Fruit fly (Drosophila melanogaster): ENCODE measurements around the gene Nipsnap.
A peak's percentile ranks its signal among the peaks of the same experiment; 100 is the strongest.

Nipsnap gene

DNA sequence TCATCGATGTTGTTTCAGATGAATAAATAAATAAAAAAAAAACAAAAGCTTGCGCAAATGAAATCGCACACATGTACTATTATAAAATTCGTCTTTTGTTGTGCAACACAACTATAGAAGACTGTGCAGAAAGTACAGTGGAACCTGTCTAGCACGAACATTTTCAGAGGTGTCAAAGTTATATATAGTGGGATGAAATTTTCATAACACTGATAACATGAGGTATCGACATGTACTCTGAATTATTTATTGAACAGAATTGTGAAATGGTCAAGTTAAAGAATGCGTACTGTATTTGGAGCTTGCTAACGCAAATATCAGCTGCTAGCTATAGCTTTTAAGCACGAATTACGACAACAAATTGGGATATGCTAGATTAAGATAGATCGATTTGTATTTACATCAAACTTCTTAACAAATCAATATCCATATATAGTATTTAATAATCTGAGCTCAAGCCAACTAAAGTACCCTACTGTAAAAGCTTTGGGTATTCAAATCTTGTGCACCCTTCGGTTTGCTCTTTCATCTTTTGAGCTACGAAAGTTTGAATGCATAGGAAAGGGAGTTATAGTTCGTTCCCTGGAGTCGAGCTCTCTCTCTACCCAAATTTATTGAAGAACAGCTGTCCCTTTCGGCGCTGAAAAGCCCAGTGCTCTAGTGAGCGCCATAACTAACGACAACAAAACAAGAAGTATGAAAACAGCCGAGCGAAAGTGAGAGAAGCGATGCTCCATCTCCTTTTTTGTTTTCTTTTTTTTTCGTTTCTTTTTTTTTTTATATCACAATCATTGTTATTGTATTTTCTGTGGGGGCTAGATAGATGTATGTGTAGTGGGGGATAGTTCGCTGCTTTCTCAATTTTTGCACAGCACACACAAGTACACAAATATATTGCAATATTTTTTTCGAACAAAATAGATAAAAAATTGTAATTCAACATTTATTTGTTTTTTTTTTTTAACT is 17.1 kb upstream of the Nipsnap start (continued):
- TF ChIP-seq CG4360 (GFP tag; IDR thresholded peaks at IDR 0.05) (no peak), MESR4 (GFP tag; optimal IDR thresholded peaks at IDR 0.05) (peak; percentile 38), YL-1 (GFP tag; optimal IDR thresholded peaks at IDR 0.05) (peak; percentile 46), C15 (GFP tag; IDR thresholded peaks at IDR 0.05) (peak; percentile 84), CG2889 (GFP tag; IDR thresholded peaks at IDR 0.05) (peak; percentile 89), CG3838 (GFP tag; optimal IDR thresholded peaks at IDR 0.05) (peak; percentile 39), fru (optimal IDR thresholded peaks at IDR 0.05) (no peak), CG11504 (tag; optimal IDR thresholded peaks at IDR 0.05) (peak; percentile 93), ken (GFP tag; IDR thresholded peaks at IDR 0.05) (peak; percentile 93), odd (GFP tag; optimal IDR thresholded peaks at IDR 0.05) (peak; percentile 88), CG34376 (GFP tag; optimal IDR thresholded peaks at IDR 0.05) (peak; percentile 86), zen (tag; optimal IDR thresholded peaks at IDR 0.05) (peak; percentile 54), sr (GFP tag; IDR thresholded peaks at IDR 0.05) (peak; percentile 72; the same call in 2 of the 3 replicates), CG6689 (GFP tag; IDR thresholded peaks at IDR 0.05) (peak; percentile 90), CG15479 (GFP tag; optimal IDR thresholded peaks at IDR 0.05) (no peak), oc (tag; optimal IDR thresholded peaks at IDR 0.05) (peak; percentile 77), Doc2 (GFP tag; IDR thresholded peaks at IDR 0.05) (no peak; the same call in 1 of the 2 replicates), B-H1 (GFP tag; IDR thresholded peaks at IDR 0.05) (peak; percentile 85), BtbVII (GFP tag; optimal IDR thresholded peaks at IDR 0.05) (peak; percentile 88), Eip74EF (GFP tag; optimal IDR thresholded peaks at IDR 0.05) (peak in 1 of 2 experiments; percentile 78), dati (GFP tag; IDR thresholded peaks at IDR 0.05) (peak; percentile 85), Nf-YB (GFP tag; optimal IDR thresholded peaks at IDR 0.05) (peak; percentile 60), CG17802 (tag; optimal IDR thresholded peaks at IDR 0.05) (peak; percentile 54), CG14050 (GFP tag; IDR thresholded peaks at IDR 0.05) (peak; percentile 85), eyg (GFP tag; optimal IDR thresholded peaks at IDR 0.05) (peak; percentile 85), fd3F (GFP tag; optimal IDR thresholded peaks at IDR 0.05) (peak; percentile 91), sug (tag; optimal IDR thresholded peaks at IDR 0.05) (peak; percentile 89), CG10366 (GFP tag; IDR thresholded peaks at IDR 0.05) (peak; percentile 92), CG16813 (GFP tag; IDR thresholded peaks at IDR 0.05; ENCODE audit: partially characterized antibody) (no peak), gro (GFP tag; optimal IDR thresholded peaks at IDR 0.05) (peak; percentile 93), CG1602 (GFP tag; optimal IDR thresholded peaks at IDR 0.05) (peak; percentile 80), Usf (GFP tag; optimal IDR thresholded peaks at IDR 0.05) (peak; percentile 73), Hr39 (optimal IDR thresholded peaks at IDR 0.05) (no peak), fd102C (GFP tag; optimal IDR thresholded peaks at IDR 0.05) (no peak), CG14965 (GFP tag; optimal IDR thresholded peaks at IDR 0.05; ENCODE audit: borderline replicate concordance) (peak; percentile 33), Blimp-1 (GFP tag; optimal IDR thresholded peaks at IDR 0.05) (peak; percentile 72), CG2129 (GFP tag; IDR thresholded peaks at IDR 0.05; ENCODE audit: partially characterized antibody) (no peak), lov (optimal IDR thresholded peaks at IDR 0.05) (no peak), lov (GFP tag; IDR thresholded peaks at IDR 0.05) (peak; percentile 85), CG17385 (GFP tag; optimal IDR thresholded peaks at IDR 0.05) (peak; percentile 90), ci (GFP tag; IDR thresholded peaks at IDR 0.05) (peak; percentile 94), CG1647 (GFP tag; optimal IDR thresholded peaks at IDR 0.05) (peak; percentile 90), abd-A (tag; optimal IDR thresholded peaks at IDR 0.05) (no peak), CG12942 (GFP tag; optimal IDR thresholded peaks at IDR 0.05) (peak; percentile 80), CG9932 (GFP tag; IDR thresholded peaks at IDR 0.05) (peak; percentile 94), Dp (GFP tag; optimal IDR thresholded peaks at IDR 0.05) (no peak), Trl (optimal IDR thresholded peaks at IDR 0.05) (peak in 1 of 2 experiments; percentile 10), Trl (GFP tag; optimal IDR thresholded peaks at IDR 0.05) (peak; percentile 89), Hr51 (GFP tag; optimal IDR thresholded peaks at IDR 0.05) (peak; percentile 70 to 91)

Data from whole organism, embryonic.